Fruit fly (Drosophila melanogaster): Measurements from ENCODE around the gene Cp36.

Cp36 gene

dm6 chrX:8497604-8498232 lies 18.6 kb downstream of the Cp36 start:
- TF ChIP-seq Dif (GFP tag; optimal IDR thresholded peaks at IDR 0.05; ENCODE audit: partially characterized antibody) (no peak), woc (GFP tag; optimal IDR thresholded peaks at IDR 0.05) (no peak), rgr (GFP tag; optimal IDR thresholded peaks at IDR 0.05) (peak; percentile 20), sv (GFP tag; optimal IDR thresholded peaks at IDR 0.05) (no peak), usp (GFP tag; optimal IDR thresholded peaks at IDR 0.05) (no peak), Jra (GFP tag; optimal IDR thresholded peaks at IDR 0.05) (no peak), brk (GFP tag; optimal IDR thresholded peaks at IDR 0.05) (no peak), Abd-B (GFP tag; optimal IDR thresholded peaks at IDR 0.05) (no peak), psq (GFP tag; optimal IDR thresholded peaks at IDR 0.05) (no peak), CG32264 (GFP tag; optimal IDR thresholded peaks at IDR 0.05) (no peak), OdsH (GFP tag; optimal IDR thresholded peaks at IDR 0.05) (no peak), Hr78 (GFP tag; optimal IDR thresholded peaks at IDR 0.05) (no peak), N (GFP tag; optimal IDR thresholded peaks at IDR 0.05) (no peak), Rel (GFP tag; optimal IDR thresholded peaks at IDR 0.05) (no peak), Rel (tag; optimal IDR thresholded peaks at IDR 0.05) (peak; percentile 75), dsf (GFP tag; optimal IDR thresholded peaks at IDR 0.05; ENCODE audit: borderline replicate concordance) (no peak), dl (GFP tag; optimal IDR thresholded peaks at IDR 0.05; ENCODE audit: insufficient read depth in 1 of 2, partially characterized antibody in 2 of 2) (no peak), CrebA (GFP tag; optimal IDR thresholded peaks at IDR 0.05; ENCODE audit: borderline replicate concordance) (no peak), sage (GFP tag; optimal IDR thresholded peaks at IDR 0.05) (no peak), foxo (GFP tag; optimal IDR thresholded peaks at IDR 0.05) (peak in 1 of 2 experiments; percentile 31), h (GFP tag; optimal IDR thresholded peaks at IDR 0.05) (peak; percentile 71), Vsx2 (GFP tag; optimal IDR thresholded peaks at IDR 0.05; ENCODE audit: partially characterized antibody) (no peak), GATAd (GFP tag; optimal IDR thresholded peaks at IDR 0.05) (no peak), tai (GFP tag; optimal IDR thresholded peaks at IDR 0.05) (no peak), Myc (optimal IDR thresholded peaks at IDR 0.05) (no peak), Dfd (GFP tag; optimal IDR thresholded peaks at IDR 0.05) (no peak), dmrt93B (GFP tag; optimal IDR thresholded peaks at IDR 0.05) (no peak), br (GFP tag; optimal IDR thresholded peaks at IDR 0.05) (no peak), lola (GFP tag; optimal IDR thresholded peaks at IDR 0.05) (no peak), fru (GFP tag; optimal IDR thresholded peaks at IDR 0.05) (peak; percentile 35), CG9705 (GFP tag; optimal IDR thresholded peaks at IDR 0.05) (no peak), HLH106 (tag; optimal IDR thresholded peaks at IDR 0.05) (no peak), Hnf4 (GFP tag; optimal IDR thresholded peaks at IDR 0.05) (no peak), pan (optimal IDR thresholded peaks at IDR 0.05) (no peak), jim (GFP tag; optimal IDR thresholded peaks at IDR 0.05) (no peak), ey (GFP tag; optimal IDR thresholded peaks at IDR 0.05) (peak; percentile 12)

- TF ChIP-seq rgr (GFP tag; optimal IDR thresholded peaks at IDR 0.05) (peak; percentile 7), dl (GFP tag; optimal IDR thresholded peaks at IDR 0.05; ENCODE audit: insufficient read depth in 1 of 2, partially characterized antibody in 2 of 2) (no peak), jim (GFP tag; optimal IDR thresholded peaks at IDR 0.05) (no peak)
Observed at dm6 chrX:8499151-8499550, 20.0 kb downstream of the Cp36 start.

dm6 chrX:8501374-8501773 lies 22.3 kb downstream of the Cp36 start:
- TF ChIP-seq Hnf4 (GFP tag; optimal IDR thresholded peaks at IDR 0.05) = no peak
- TF ChIP-seq h (GFP tag; optimal IDR thresholded peaks at IDR 0.05) = no peak

- TF ChIP-seq CrebA (GFP tag; optimal IDR thresholded peaks at IDR 0.05; ENCODE audit: borderline replicate concordance) (no peak), Hr83 (GFP tag; optimal IDR thresholded peaks at IDR 0.05; ENCODE audit: poor library complexity, severe bottlenecking) (no peak), sv (GFP tag; optimal IDR thresholded peaks at IDR 0.05) (no peak), psq (GFP tag; optimal IDR thresholded peaks at IDR 0.05) (no peak), Dif (GFP tag; optimal IDR thresholded peaks at IDR 0.05; ENCODE audit: partially characterized antibody) (no peak), Hnf4 (GFP tag; optimal IDR thresholded peaks at IDR 0.05) (no peak), br (GFP tag; optimal IDR thresholded peaks at IDR 0.05) (no peak), jim (GFP tag; optimal IDR thresholded peaks at IDR 0.05) (no peak), Myc (optimal IDR thresholded peaks at IDR 0.05) (no peak)
Observed at dm6 chrX:8502053-8502452, 22.9 kb downstream of the Cp36 start.
